Fruit fly (Drosophila melanogaster): Measurements from ENCODE around the gene aly.

aly gene

DNA sequence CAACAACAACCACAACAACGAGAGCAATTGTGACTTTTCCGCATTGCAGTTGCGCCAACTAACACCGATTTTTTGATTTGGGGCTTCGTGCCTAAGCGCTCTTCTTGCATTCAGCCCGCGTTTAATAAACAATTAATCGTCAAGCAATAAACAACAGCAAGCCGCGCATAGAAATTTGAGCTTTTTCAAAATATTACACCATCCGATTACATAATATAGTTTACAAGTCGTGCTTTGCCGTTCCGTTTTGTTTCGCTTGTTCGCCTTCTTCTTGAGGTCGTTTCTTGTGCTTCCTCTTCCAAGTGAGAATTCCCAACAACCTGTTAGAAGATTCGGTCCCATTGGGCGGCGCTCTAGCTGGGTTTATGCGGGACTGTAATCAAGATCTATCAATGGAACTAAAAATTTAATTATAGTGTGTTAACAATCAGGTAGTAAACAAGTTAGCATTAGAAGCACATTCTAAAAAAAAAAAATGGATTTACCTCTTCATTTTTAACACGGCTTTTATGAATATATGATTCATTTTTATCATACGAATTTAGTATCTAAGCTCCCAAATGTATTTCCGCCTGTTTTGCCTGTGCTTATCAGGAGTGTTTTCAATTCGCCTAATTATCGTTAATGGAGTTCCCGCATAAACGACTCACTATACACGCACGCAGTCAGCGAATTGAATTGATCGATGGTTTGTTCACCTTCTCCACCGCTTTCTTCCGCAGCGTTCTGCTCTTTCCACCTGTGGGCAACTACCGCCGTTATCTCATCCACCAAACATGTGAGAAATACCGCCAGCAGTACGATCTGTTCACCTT lies 9.7 kb upstream of the aly start (continued):
- TF ChIP-seq CG4328 (GFP tag; optimal IDR thresholded peaks at IDR 0.05) (peak; percentile 87), fru (optimal IDR thresholded peaks at IDR 0.05) (no peak), exex (tag; optimal IDR thresholded peaks at IDR 0.05) (peak; percentile 60), CG9817 (tag; optimal IDR thresholded peaks at IDR 0.05) (peak; percentile 77), ci (GFP tag; IDR thresholded peaks at IDR 0.05) (peak; percentile 90), Adf1 (GFP tag; IDR thresholded peaks at IDR 0.05) (peak; percentile 64; the same call in 1 of the 2 replicates), Usf (GFP tag; optimal IDR thresholded peaks at IDR 0.05) (peak; percentile 67), CG12219 (GFP tag; optimal IDR thresholded peaks at IDR 0.05) (peak; percentile 86), Drgx (GFP tag; IDR thresholded peaks at IDR 0.05) (peak; percentile 73), CG30431 (GFP tag; optimal IDR thresholded peaks at IDR 0.05) (peak; percentile 58), HmgZ (tag; optimal IDR thresholded peaks at IDR 0.05) (peak; percentile 87), gsb-n (tag; optimal IDR thresholded peaks at IDR 0.05) (peak; percentile 84), sim (GFP tag; IDR thresholded peaks at IDR 0.05) (peak; percentile 55), CrebB (tag; optimal IDR thresholded peaks at IDR 0.05) (peak; percentile 82), CG4404 (GFP tag; IDR thresholded peaks at IDR 0.05) (peak; percentile 70), p53 (GFP tag; optimal IDR thresholded peaks at IDR 0.05) (no peak), CG4820 (GFP tag; optimal IDR thresholded peaks at IDR 0.05) (peak; percentile 99), HLH4C (GFP tag; IDR thresholded peaks at IDR 0.05; ENCODE audit: partially characterized antibody) (no peak), CG6272 (GFP tag; IDR thresholded peaks at IDR 0.05) (no peak), Fer2 (tag; optimal IDR thresholded peaks at IDR 0.05) (peak; percentile 68), CG10267 (tag; optimal IDR thresholded peaks at IDR 0.05) (peak; percentile 88), CG10147 (GFP tag; optimal IDR thresholded peaks at IDR 0.05) (peak; percentile 90), Hmx (GFP tag; optimal IDR thresholded peaks at IDR 0.05) (peak; percentile 10), CG6854 (GFP tag; optimal IDR thresholded peaks at IDR 0.05) (peak; percentile 87), Sin3A (optimal IDR thresholded peaks at IDR 0.05) (no peak), Vsx1 (GFP tag; optimal IDR thresholded peaks at IDR 0.05) (peak; percentile 73), CG5953 (GFP tag; IDR thresholded peaks at IDR 0.05) (peak; percentile 71), CG7556 (GFP tag; optimal IDR thresholded peaks at IDR 0.05) (peak; percentile 91), CG10321 (GFP tag; IDR thresholded peaks at IDR 0.05) (no peak; the same call in 1 of the 2 replicates), wor (GFP tag; IDR thresholded peaks at IDR 0.05) (peak; percentile 40; the same call in 1 of the 2 replicates), CG16813 (GFP tag; IDR thresholded peaks at IDR 0.05; ENCODE audit: partially characterized antibody) (no peak), Ets65A (GFP tag) (peak; percentile 71), Kr (GFP tag; optimal IDR thresholded peaks at IDR 0.05) (peak; percentile 38), CG15073 (GFP tag; optimal IDR thresholded peaks at IDR 0.05) (no peak), CG13894 (tag; optimal IDR thresholded peaks at IDR 0.05) (peak; percentile 76), lov (optimal IDR thresholded peaks at IDR 0.05) (no peak), lov (GFP tag; IDR thresholded peaks at IDR 0.05) (peak; percentile 67; the same call in 1 of the 3 replicates), otp (GFP tag; IDR thresholded peaks at IDR 0.05) (peak; percentile 68), danr (GFP tag; IDR thresholded peaks at IDR 0.05) (peak; percentile 51; the same call in 1 of the 2 replicates), NfI (GFP tag; optimal IDR thresholded peaks at IDR 0.05) (peak; percentile 78), HHEX (GFP tag; optimal IDR thresholded peaks at IDR 0.05) (peak; percentile 85), jumu (GFP tag; optimal IDR thresholded peaks at IDR 0.05) (peak; percentile 50), CG14014 (GFP tag; IDR thresholded peaks at IDR 0.05) (peak; percentile 83), CG10431 (GFP tag; optimal IDR thresholded peaks at IDR 0.05) (peak; percentile 76), CG14441 (GFP tag; IDR thresholded peaks at IDR 0.05) (peak; percentile 65; the same call in 1 of the 2 replicates), CG18262 (tag; optimal IDR thresholded peaks at IDR 0.05) (peak; percentile 90), CG11398 (GFP tag; optimal IDR thresholded peaks at IDR 0.05) (peak; percentile 46), slbo (GFP tag; IDR thresholded peaks at IDR 0.05) (peak; percentile 77), CG32767 (GFP tag; IDR thresholded peaks at IDR 0.05) (peak; percentile 88), CG17568 (GFP tag; optimal IDR thresholded peaks at IDR 0.05) (peak; percentile 76)

All from whole organism, embryonic.